Worm (Caenorhabditis elegans) whole organism, midembryonic: Measurements from ENCODE around the gene C45B11.9.

Source experiments
- T22C8.4 ChIP-seq: fragments of 200-800 bp; sonication (Bioruptor generic); IDR thresholded peaks from 2 replicates; pipeline ENCODE4 v1.3.6; 2022; ENCODE audit warnings: missing genetic modification characterization, missing compliant biosample characterization
- cog-1 ChIP-seq: sonication (generic microtip); optimal IDR thresholded peaks from 2 replicates; lab custom pipeline; 2016; ENCODE audit warnings: missing genetic modification characterization, missing compliant biosample characterization
- flt-1 ChIP-seq: fragments of 200-800 bp; sonication (Bioruptor generic); IDR thresholded peaks from 2 replicates; pipeline ENCODE4 v1.3.6; 2022; ENCODE audit warnings: missing genetic modification characterization, missing compliant biosample characterization
- klf-2 ChIP-seq: fragments of 200-800 bp; sonication (Bioruptor generic); conservative IDR thresholded peaks from 2 replicates; pipeline ENCODE4 v1.3.6; 2022; ENCODE audit warnings: missing genetic modification reagents, missing genetic modification characterization, missing compliant biosample characterization
- med-1 ChIP-seq: sonication (generic microtip); optimal IDR thresholded peaks from 2 replicates; lab custom pipeline; 2017; ENCODE audit warnings: missing genetic modification characterization, mild to moderate bottlenecking, missing compliant biosample characterization, antibody characterized with exemption, missing genetic modification reagents; ENCODE audit not compliant: insufficient read depth
- ref-1 ChIP-seq: fragments of 200-800 bp; sonication (Bioruptor generic); conservative IDR thresholded peaks from 2 replicates; pipeline ENCODE4 v1.3.6; 2022; ENCODE audit warnings: missing genetic modification reagents, missing genetic modification characterization, missing compliant biosample characterization
- tab-1 ChIP-seq: fragments of 200-800 bp; sonication (Bioruptor generic); IDR thresholded peaks from 2 replicates; pipeline ENCODE4 v1.3.6; 2022; ENCODE audit warnings: missing genetic modification characterization, missing compliant biosample characterization
- ztf-23 ChIP-seq: fragments of 200-800 bp; sonication (Bioruptor generic); IDR thresholded peaks from 2 replicates; pipeline ENCODE4 v1.3.6; 2022; ENCODE audit warnings: missing genetic modification reagents, missing genetic modification characterization, missing compliant biosample characterization
- ztf-29 ChIP-seq: fragments of 200-800 bp; sonication (Bioruptor generic); IDR thresholded peaks from 2 replicates; pipeline ENCODE4 v1.3.6; 2022; ENCODE audit warnings: missing genetic modification reagents, missing genetic modification characterization, missing compliant biosample characterization

Gene C45B11.9

ce11 chrV:11013179-11013578 lies 26.9 kb upstream of the C45B11.9 start:
- TF ChIP-seq ztf-23 (GFP tag; lab: Robert Waterston, UW) (no peak), ztf-29 (GFP tag; lab: Robert Waterston, UW) (no peak), med-1 (GFP tag; lab: Kevin White, UChicago) (no peak), tab-1 (GFP tag; lab: Robert Waterston, UW) (no peak), klf-2 (no peak), T22C8.4 (GFP tag; lab: Robert Waterston, UW) (no peak), ref-1 (GFP tag; lab: Robert Waterston, UW) (no peak), flt-1 (GFP tag; lab: Robert Waterston, UW) (no peak), cog-1 (no peak)

- TF ChIP-seq T22C8.4 (GFP tag; lab: Robert Waterston, UW) (no peak), ref-1 (GFP tag; lab: Robert Waterston, UW) (no peak), ztf-29 (GFP tag; lab: Robert Waterston, UW) (no peak), tab-1 (GFP tag; lab: Robert Waterston, UW) (no peak), ztf-23 (GFP tag; lab: Robert Waterston, UW) (no peak), klf-2 (no peak)
Measured at ce11 chrV:11014758-11015157, 25.4 kb upstream of the C45B11.9 start.

ce11 chrV:11016846-11017553 lies 23.1 kb upstream of the C45B11.9 start:
- TF ChIP-seq tab-1 (GFP tag; lab: Robert Waterston, UW) (no peak), ref-1 (GFP tag; lab: Robert Waterston, UW) (no peak), med-1 (GFP tag; lab: Kevin White, UChicago) (no peak), ztf-29 (GFP tag; lab: Robert Waterston, UW) (no peak), T22C8.4 (GFP tag; lab: Robert Waterston, UW) (no peak), klf-2 (no peak), flt-1 (GFP tag; lab: Robert Waterston, UW) (no peak), cog-1 (no peak), ztf-23 (GFP tag; lab: Robert Waterston, UW) (no peak)

ce11 chrV:11022817-11023216 lies 17.3 kb upstream of the C45B11.9 start, which contains the start of the genes C13G3.12 and hot-6:
Gene C13G3.12, minus strand, starts transcription at chrV:11022917.
Gene hot-6, minus strand, starts transcription at chrV:11022937.
- TF ChIP-seq ref-1 (GFP tag; lab: Robert Waterston, UW) (no peak), tab-1 (GFP tag; lab: Robert Waterston, UW) (no peak), klf-2 (no peak), med-1 (GFP tag; lab: Kevin White, UChicago) (no peak), cog-1 (no peak), ztf-29 (GFP tag; lab: Robert Waterston, UW) (no peak), ztf-23 (GFP tag; lab: Robert Waterston, UW) (no peak), flt-1 (GFP tag; lab: Robert Waterston, UW) (no peak), T22C8.4 (GFP tag; lab: Robert Waterston, UW) (no peak)

- no peak for TF ChIP-seq ztf-29 (GFP tag; lab: Robert Waterston, UW)
- no peak for TF ChIP-seq cog-1
- TF ChIP-seq tab-1 (GFP tag; lab: Robert Waterston, UW): no peak
- no peak for TF ChIP-seq flt-1 (GFP tag; lab: Robert Waterston, UW)
- TF ChIP-seq klf-2: no peak
- TF ChIP-seq med-1 (GFP tag; lab: Kevin White, UChicago): no peak
- no peak for TF ChIP-seq T22C8.4 (GFP tag; lab: Robert Waterston, UW)
Measured at ce11 chrV:11027740-11028139, 12.4 kb upstream of the C45B11.9 start.

ce11 chrV:11029309-11029708 lies 10.8 kb upstream of the C45B11.9 start:
- TF ChIP-seq flt-1 (GFP tag; lab: Robert Waterston, UW) (peak; percentile 47; the same call in 1 of the 2 replicates), cog-1 (peak; percentile 39), tab-1 (GFP tag; lab: Robert Waterston, UW) (no peak), T22C8.4 (GFP tag; lab: Robert Waterston, UW) (peak; percentile 38; the same call in 1 of the 2 replicates), klf-2 (no peak), ztf-23 (GFP tag; lab: Robert Waterston, UW) (peak; percentile 71), ref-1 (GFP tag; lab: Robert Waterston, UW) (no peak)

ce11 chrV:11030675-11031074 lies 9.4 kb upstream of the C45B11.9 start:
- no peak for TF ChIP-seq ztf-29 (GFP tag; lab: Robert Waterston, UW)
- no peak for TF ChIP-seq flt-1 (GFP tag; lab: Robert Waterston, UW)
- TF ChIP-seq ztf-23 (GFP tag; lab: Robert Waterston, UW): no peak
- no peak for TF ChIP-seq T22C8.4 (GFP tag; lab: Robert Waterston, UW)
- no peak for TF ChIP-seq med-1 (GFP tag; lab: Kevin White, UChicago)
- TF ChIP-seq klf-2: no peak
- TF ChIP-seq tab-1 (GFP tag; lab: Robert Waterston, UW): no peak
- TF ChIP-seq ref-1 (GFP tag; lab: Robert Waterston, UW): no peak
- no peak for TF ChIP-seq cog-1

ce11 chrV:11033241-11033640 lies 6.9 kb upstream of the C45B11.9 start:
- TF ChIP-seq klf-2 (no peak), T22C8.4 (GFP tag; lab: Robert Waterston, UW) (no peak), ztf-23 (GFP tag; lab: Robert Waterston, UW) (no peak), cog-1 (no peak), flt-1 (GFP tag; lab: Robert Waterston, UW) (no peak), tab-1 (GFP tag; lab: Robert Waterston, UW) (no peak), ref-1 (GFP tag; lab: Robert Waterston, UW) (no peak), med-1 (GFP tag; lab: Kevin White, UChicago) (no peak), ztf-29 (GFP tag; lab: Robert Waterston, UW) (no peak)

ce11 chrV:11034748-11035147 lies 5.4 kb upstream of the C45B11.9 start, which contains the start of gene pptr-2:
Gene pptr-2, minus strand, starts transcription at chrV:11034931.
- TF ChIP-seq klf-2: no peak
- TF ChIP-seq ztf-23 (GFP tag; lab: Robert Waterston, UW): no peak
- TF ChIP-seq T22C8.4 (GFP tag; lab: Robert Waterston, UW): no peak
- TF ChIP-seq ref-1 (GFP tag; lab: Robert Waterston, UW): no peak
- no peak for TF ChIP-seq flt-1 (GFP tag; lab: Robert Waterston, UW)
- no peak for TF ChIP-seq cog-1
- TF ChIP-seq med-1 (GFP tag; lab: Kevin White, UChicago): no peak
- TF ChIP-seq tab-1 (GFP tag; lab: Robert Waterston, UW): no peak
- no peak for TF ChIP-seq ztf-29 (GFP tag; lab: Robert Waterston, UW)
